Worm (Caenorhabditis elegans) whole organism, L4/young adult: ENCODE measurements around the gene rfp-1.
A peak's percentile ranks its signal among the peaks of the same experiment; 100 is the strongest.

Experiments
- W03F9.2 ChIP-seq: fragments of 150-350 bp; optimal IDR thresholded peaks from 2 replicates; lab custom pipeline; 2014; ENCODE audit warnings: missing biosample characterization, missing genetic modification characterization
- dao-5 ChIP-seq: sonication (generic microtip); optimal IDR thresholded peaks from 2 replicates; lab custom pipeline; 2016; ENCODE audit warnings: missing genotype, missing genetic modification characterization, moderate library complexity, missing compliant biosample characterization
- him-1 ChIP-seq: sonication (generic microtip); optimal IDR thresholded peaks from 2 replicates; lab custom pipeline; 2016; ENCODE audit warnings: missing genotype, missing genetic modification reagents, missing genetic modification characterization, missing compliant biosample characterization

Gene rfp-1

ce11 chrIII:8358213-8358672 is at the start of gene rfp-1, which contains the start of gene R05D3.8:
Gene rfp-1 (plus strand): TSS chrIII:8358622.
Gene R05D3.8 (minus strand): TSS chrIII:8358327.
- TF ChIP-seq W03F9.2 (tag; lab: Kevin White, UChicago) (peak; percentile 65), him-1 (tag; lab: Kevin White, UChicago) (no peak), dao-5 (tag; lab: Kevin White, UChicago) (no peak)

ce11 chrIII:8310239-8311057 is 48.0 kb upstream of the rfp-1 start, which contains the start of gene F10E9.3:
Gene F10E9.3 (plus strand): TSS chrIII:8311007.
- no peak for TF ChIP-seq W03F9.2 (tag; lab: Kevin White, UChicago)

- TF ChIP-seq dao-5 (tag; lab: Kevin White, UChicago), result no peak
- TF ChIP-seq W03F9.2 (tag; lab: Kevin White, UChicago), result no peak
- TF ChIP-seq him-1 (tag; lab: Kevin White, UChicago), result no peak
Observed at ce11 chrIII:8312393-8312792, 46.0 kb upstream of the rfp-1 start, which contains the start of gene F10E9.2. Gene F10E9.2 (plus strand): TSS chrIII:8312693.

ce11 chrIII:8318488-8318887 is 39.9 kb upstream of the rfp-1 start, which contains the start of gene sas-4:
Gene sas-4 (minus strand): TSS chrIII:8318588.
- no peak for TF ChIP-seq dao-5 (tag; lab: Kevin White, UChicago)
- no peak for TF ChIP-seq W03F9.2 (tag; lab: Kevin White, UChicago)
- TF ChIP-seq him-1 (tag; lab: Kevin White, UChicago), result no peak

- TF ChIP-seq him-1 (tag; lab: Kevin White, UChicago) (no peak), dao-5 (tag; lab: Kevin White, UChicago) (no peak), W03F9.2 (tag; lab: Kevin White, UChicago) (peak; percentile 80)
Observed at ce11 chrIII:8319100-8319499, 39.3 kb upstream of the rfp-1 start, which contains the start of gene F10E9.11. Gene F10E9.11 (minus strand): TSS chrIII:8319260.

ce11 chrIII:8320183-8320582 is 38.2 kb upstream of the rfp-1 start, which contains the start of gene F10E9.10:
Gene F10E9.10 (minus strand): TSS chrIII:8320283.
- TF ChIP-seq dao-5 (tag; lab: Kevin White, UChicago), result no peak
- no peak for TF ChIP-seq him-1 (tag; lab: Kevin White, UChicago)
- TF ChIP-seq W03F9.2 (tag; lab: Kevin White, UChicago), result no peak

ce11 chrIII:8321225-8321624 is 37.2 kb upstream of the rfp-1 start:
- TF ChIP-seq him-1 (tag; lab: Kevin White, UChicago) (no peak), dao-5 (tag; lab: Kevin White, UChicago) (no peak), W03F9.2 (tag; lab: Kevin White, UChicago) (no peak)

ce11 chrIII:8322645-8323213 is 35.7 kb upstream of the rfp-1 start, which contains the start of gene F10E9.1:
Gene F10E9.1 (plus strand): TSS chrIII:8323163.
- no peak for TF ChIP-seq him-1 (tag; lab: Kevin White, UChicago)
- TF ChIP-seq W03F9.2 (tag; lab: Kevin White, UChicago), result no peak

- TF ChIP-seq him-1 (tag; lab: Kevin White, UChicago) (no peak), dao-5 (tag; lab: Kevin White, UChicago) (no peak), W03F9.2 (tag; lab: Kevin White, UChicago) (no peak)
Observed at ce11 chrIII:8324412-8324811, 34.0 kb upstream of the rfp-1 start, which contains the start of gene F10E9.12. Gene F10E9.12 (plus strand): TSS chrIII:8324542.

- no peak for TF ChIP-seq W03F9.2 (tag; lab: Kevin White, UChicago)
- TF ChIP-seq dao-5 (tag; lab: Kevin White, UChicago), result no peak
- no peak for TF ChIP-seq him-1 (tag; lab: Kevin White, UChicago)
Observed at ce11 chrIII:8325574-8326513, 32.6 kb upstream of the rfp-1 start, which contains the start of gene ZC262.13. Gene ZC262.13 (plus strand): TSS chrIII:8326214.

- TF ChIP-seq W03F9.2 (tag; lab: Kevin White, UChicago), result no peak
- no peak for TF ChIP-seq dao-5 (tag; lab: Kevin White, UChicago)
- TF ChIP-seq him-1 (tag; lab: Kevin White, UChicago), result no peak
Observed at ce11 chrIII:8331211-8331610, 27.2 kb upstream of the rfp-1 start, which contains the start of gene iglr-2. Gene iglr-2 (minus strand): TSS chrIII:8331311.

ce11 chrIII:8331779-8332178 is 26.6 kb upstream of the rfp-1 start, which contains the start of the genes mrps-18A and ZC262.2:
Gene mrps-18A (minus strand): TSS chrIII:8331919.
Gene ZC262.2 (plus strand): TSS chrIII:8332062.
- peak; percentile 19 for TF ChIP-seq W03F9.2 (tag; lab: Kevin White, UChicago)
- TF ChIP-seq dao-5 (tag; lab: Kevin White, UChicago), result no peak
